Fruit fly (Drosophila melanogaster): ENCODE data around the gene Fad2.

Fad2 gene

dm6 chr3L:11011610-11012202 is 11.6 kb upstream of the Fad2 start:
- TF ChIP-seq CG3065 (GFP tag; optimal IDR thresholded peaks at IDR 0.05) (no peak), GATAe (GFP tag; conservative IDR thresholded peaks at IDR 0.05) (no peak), PHDP (tag; optimal IDR thresholded peaks at IDR 0.05) (no peak), fd3F (GFP tag; optimal IDR thresholded peaks at IDR 0.05) (no peak), Gug (GFP tag; IDR thresholded peaks at IDR 0.05) (no peak), sob (GFP tag; IDR thresholded peaks at IDR 0.05) (no peak), p53 (GFP tag; optimal IDR thresholded peaks at IDR 0.05) (no peak), CG16779 (GFP tag; IDR thresholded peaks at IDR 0.05) (no peak), CG10267 (tag; optimal IDR thresholded peaks at IDR 0.05) (no peak), CG7839 (tag; optimal IDR thresholded peaks at IDR 0.05) (no peak), Atf-2 (GFP tag; optimal IDR thresholded peaks at IDR 0.05) (no peak), sens (GFP tag) (no peak), CG6765 (GFP tag; optimal IDR thresholded peaks at IDR 0.05) (no peak), Atf6 (GFP tag; IDR thresholded peaks at IDR 0.05) (no peak), CG5180 (GFP tag; optimal IDR thresholded peaks at IDR 0.05) (no peak), gfzf (GFP tag; optimal IDR thresholded peaks at IDR 0.05) (no peak), CG6689 (GFP tag; IDR thresholded peaks at IDR 0.05) (no peak), pros (GFP tag; optimal IDR thresholded peaks at IDR 0.05) (peak; percentile 93), NK7.1 (GFP tag; optimal IDR thresholded peaks at IDR 0.05) (no peak), stwl (tag; optimal IDR thresholded peaks at IDR 0.05) (no peak), CG6272 (GFP tag; IDR thresholded peaks at IDR 0.05) (no peak), ERR (GFP tag; optimal IDR thresholded peaks at IDR 0.05) (no peak), CG4282 (GFP tag; optimal IDR thresholded peaks at IDR 0.05) (no peak), Sry-δ (GFP tag; optimal IDR thresholded peaks at IDR 0.05) (no peak), Hey (tag; optimal IDR thresholded peaks at IDR 0.05) (no peak), NfI (GFP tag; optimal IDR thresholded peaks at IDR 0.05) (no peak), CG7987 (GFP tag; optimal IDR thresholded peaks at IDR 0.05) (no peak), Blimp-1 (GFP tag; optimal IDR thresholded peaks at IDR 0.05) (no peak), MBD-R2 (GFP tag; IDR thresholded peaks at IDR 0.05) (no peak), nmo (GFP tag; optimal IDR thresholded peaks at IDR 0.05) (peak; percentile 26), CG13296 (GFP tag; optimal IDR thresholded peaks at IDR 0.05) (no peak), CG2678 (tag; optimal IDR thresholded peaks at IDR 0.05) (no peak), Six4 (GFP tag; optimal IDR thresholded peaks at IDR 0.05) (no peak), CG6791 (GFP tag; IDR thresholded peaks at IDR 0.05; ENCODE audit: partially characterized antibody) (peak; percentile 94), seq (GFP tag; IDR thresholded peaks at IDR 0.05) (0 out of 2 replicates have a peak, but pooled peaks have one; percentile 35), CG13424 (tag; optimal IDR thresholded peaks at IDR 0.05) (no peak), amos (GFP tag; IDR thresholded peaks at IDR 0.05; ENCODE audit: partially characterized antibody) (peak; percentile 40; the same call in 1 of the 2 replicates), lilli (GFP tag; optimal IDR thresholded peaks at IDR 0.05) (no peak), CG2116 (GFP tag; optimal IDR thresholded peaks at IDR 0.05) (no peak), ato (GFP tag; IDR thresholded peaks at IDR 0.05; ENCODE audit: partially characterized antibody) (peak; percentile 69), jumu (GFP tag; optimal IDR thresholded peaks at IDR 0.05) (no peak), CG11247 (GFP tag; IDR thresholded peaks at IDR 0.05) (no peak), CG32532 (GFP tag; IDR thresholded peaks at IDR 0.05) (no peak), CHES-1-like (GFP tag; optimal IDR thresholded peaks at IDR 0.05) (no peak), h (optimal IDR thresholded peaks at IDR 0.05) (no peak), CG14710 (tag; optimal IDR thresholded peaks at IDR 0.05) (no peak), luna (GFP tag; optimal IDR thresholded peaks at IDR 0.05) (no peak), mld (GFP tag; IDR thresholded peaks at IDR 0.05; ENCODE audit: partially characterized antibody) (peak; percentile 80), dm (GFP tag; optimal IDR thresholded peaks at IDR 0.05) (no peak), Dp (GFP tag; optimal IDR thresholded peaks at IDR 0.05) (no peak), CG7745 (tag; optimal IDR thresholded peaks at IDR 0.05) (no peak)
